Fruit fly (Drosophila melanogaster) whole organism, wandering third instar larva: ENCODE results near the gene wapl.

Source experiments
- Abd-B ChIP-seq: fragments of >200 bp; optimal IDR thresholded peaks from 2 replicates; lab custom pipeline; 2017; ENCODE audit warnings: missing biosample characterization, missing genetic modification characterization
- CG32264 ChIP-seq: fragments of 200-800 bp; sonication (Bioruptor generic); optimal IDR thresholded peaks from 2 replicates; lab custom pipeline; 2016; ENCODE audit warnings: missing biosample characterization, missing genetic modification characterization
- CG9705 ChIP-seq: fragments of 200-800 bp; sonication (Bioruptor generic); optimal IDR thresholded peaks from 2 replicates; lab custom pipeline; 2018; ENCODE audit warnings: missing biosample characterization, mild to moderate bottlenecking, missing genetic modification characterization
- CrebA ChIP-seq: fragments of 200-800 bp; sonication (Bioruptor generic); optimal IDR thresholded peaks from 2 replicates; lab custom pipeline; 2016; ENCODE audit warnings: missing biosample characterization, mild to moderate bottlenecking, missing genetic modification characterization, borderline replicate concordance
- Dfd ChIP-seq: fragments of >200 bp; optimal IDR thresholded peaks from 2 replicates; lab custom pipeline; 2017; ENCODE audit warnings: missing biosample characterization, missing genetic modification characterization
- Dif ChIP-seq: fragments of 200-275, 200-300 bp; sonication (Bioruptor generic); optimal IDR thresholded peaks from 2 replicates; lab custom pipeline; 2018; ENCODE audit warnings: missing biosample characterization, missing genetic modification characterization; ENCODE audit not compliant: partially characterized antibody
- GATAd ChIP-seq: sonication (Bioruptor generic); optimal IDR thresholded peaks from 2 replicates; lab custom pipeline; 2016; ENCODE audit warnings: missing biosample characterization, missing genetic modification characterization
- HLH106 ChIP-seq: fragments of 200-800 bp; optimal IDR thresholded peaks from 3 replicates; lab custom pipeline; 2019; ENCODE audit warnings: missing biosample characterization, mild to moderate bottlenecking, missing genetic modification characterization, moderate library complexity
- Hnf4 ChIP-seq: fragments of 200-800 bp; sonication (Bioruptor generic); optimal IDR thresholded peaks from 2 replicates; lab custom pipeline; 2016; ENCODE audit warnings: missing biosample characterization, mild to moderate bottlenecking, missing genetic modification characterization
- Hr78 ChIP-seq: fragments of >200 bp; optimal IDR thresholded peaks from 2 replicates; lab custom pipeline; 2017; ENCODE audit warnings: missing biosample characterization, missing genetic modification characterization
- Hr83 ChIP-seq: fragments of 200-300 bp; sonication (Bioruptor generic); optimal IDR thresholded peaks from 2 replicates; lab custom pipeline; 2016; ENCODE audit warnings: missing biosample characterization, mild to moderate bottlenecking, missing genetic modification characterization, moderate library complexity; ENCODE audit not compliant: poor library complexity, severe bottlenecking
- Jra ChIP-seq: sonication (Bioruptor generic); optimal IDR thresholded peaks from 2 replicates; lab custom pipeline; 2016; ENCODE audit warnings: missing biosample characterization, missing genetic modification characterization
- Mio ChIP-seq: sonication (Bioruptor generic); optimal IDR thresholded peaks from 2 replicates; lab custom pipeline; 2016; ENCODE audit warnings: missing biosample characterization, missing genetic modification characterization
- Myc ChIP-seq: fragments of >200 bp; optimal IDR thresholded peaks from 2 replicates; lab custom pipeline; 2017
- N ChIP-seq: fragments of >200 bp; optimal IDR thresholded peaks from 2 replicates; lab custom pipeline; 2018; ENCODE audit warnings: missing biosample characterization, missing external identifiers, missing genetic modification characterization
- OdsH ChIP-seq: fragments of 200-800 bp; sonication (Bioruptor generic); optimal IDR thresholded peaks from 2 replicates; lab custom pipeline; 2016; ENCODE audit warnings: missing biosample characterization, mild to moderate bottlenecking, missing genetic modification characterization
- Rel ChIP-seq, 2 experiments: fragments of 200-800 bp; sonication (Bioruptor generic) in 1 of 2; optimal IDR thresholded peaks; 2 replicates in 1 of 2; 3 replicates in 1 of 2; lab custom pipeline; 2016 to 2019; ENCODE audit warnings: mild to moderate bottlenecking in 2 of 2, missing biosample characterization in 2 of 2, missing genetic modification characterization in 2 of 2, moderate library complexity in 1 of 2
- Sp1 ChIP-seq: fragments of 200-800 bp; sonication (Bioruptor generic); optimal IDR thresholded peaks from 3 replicates; lab custom pipeline; 2019; ENCODE audit warnings: missing biosample characterization, mild to moderate bottlenecking, missing genetic modification characterization, moderate library complexity
- Vsx2 ChIP-seq: fragments of 200-300, 225-300 bp; sonication (Bioruptor generic); optimal IDR thresholded peaks from 2 replicates; lab custom pipeline; 2018; ENCODE audit warnings: missing biosample characterization, missing genetic modification characterization; ENCODE audit not compliant: partially characterized antibody
- br ChIP-seq: fragments of 200-800 bp; sonication (Bioruptor generic); optimal IDR thresholded peaks from 2 replicates; lab custom pipeline; 2016; ENCODE audit warnings: missing biosample characterization, missing genetic modification characterization
- brk ChIP-seq: fragments of 200-800 bp; sonication (Bioruptor generic); optimal IDR thresholded peaks from 2 replicates; lab custom pipeline; 2016; ENCODE audit warnings: missing biosample characterization, mild to moderate bottlenecking, missing genetic modification characterization
- dl ChIP-seq, 2 experiments: fragments of 175-275, 200-275 bp in 1 of 2; fragments of 200-275 bp in 1 of 2; sonication (Bioruptor generic); optimal IDR thresholded peaks; lab custom pipeline; 2018; ENCODE audit warnings: mild to moderate bottlenecking in 2 of 2, missing biosample characterization in 2 of 2, missing genetic modification characterization in 2 of 2, moderate library complexity in 2 of 2; ENCODE audit not compliant: partially characterized antibody in 2 of 2, insufficient read depth in 1 of 2
- dmrt93B ChIP-seq: fragments of 200-800 bp; sonication (Bioruptor generic); optimal IDR thresholded peaks from 2 replicates; lab custom pipeline; 2018; ENCODE audit warnings: missing biosample characterization, mild to moderate bottlenecking, missing genetic modification characterization
- dsf ChIP-seq: sonication (Bioruptor generic); optimal IDR thresholded peaks from 2 replicates; lab custom pipeline; 2016; ENCODE audit warnings: missing biosample characterization, missing genetic modification characterization, borderline replicate concordance
- ey ChIP-seq: fragments of 200-800 bp; sonication (Bioruptor generic); optimal IDR thresholded peaks from 2 replicates; lab custom pipeline; 2016; ENCODE audit warnings: missing biosample characterization, missing genetic modification characterization
- foxo ChIP-seq, 2 experiments: fragments of 200-800 bp; sonication (Bioruptor generic); optimal IDR thresholded peaks; 2 replicates in 1 of 2; 3 replicates in 1 of 2; lab custom pipeline; 2016 to 2017; ENCODE audit warnings: missing biosample characterization in 2 of 2, missing genetic modification characterization in 2 of 2
- fru ChIP-seq: fragments of 200-800 bp; sonication (Bioruptor generic); optimal IDR thresholded peaks from 3 replicates; lab custom pipeline; 2016; ENCODE audit warnings: missing biosample characterization, mild to moderate bottlenecking, missing genetic modification characterization
- h ChIP-seq: fragments of 200-800 bp; sonication (Bioruptor generic); optimal IDR thresholded peaks from 3 replicates; lab custom pipeline; 2016; ENCODE audit warnings: missing biosample characterization, mild to moderate bottlenecking, missing genetic modification characterization
- jim ChIP-seq: fragments of 175-275, 200-325 bp; sonication (Bioruptor generic); optimal IDR thresholded peaks from 2 replicates; lab custom pipeline; 2016; ENCODE audit warnings: missing biosample characterization, mild to moderate bottlenecking, missing genetic modification characterization
- lola ChIP-seq: fragments of >200 bp; optimal IDR thresholded peaks from 2 replicates; lab custom pipeline; 2017; ENCODE audit warnings: missing biosample characterization, missing genetic modification characterization
- pan ChIP-seq: fragments of >200 bp; optimal IDR thresholded peaks from 2 replicates; lab custom pipeline; 2017
- psq ChIP-seq: fragments of 200-800 bp; sonication (Bioruptor generic); optimal IDR thresholded peaks from 3 replicates; lab custom pipeline; 2017; ENCODE audit warnings: missing biosample characterization, mild to moderate bottlenecking, missing genetic modification characterization, moderate library complexity
- rgr ChIP-seq: fragments of 200-800 bp; sonication (Bioruptor generic); optimal IDR thresholded peaks from 3 replicates; lab custom pipeline; 2016; ENCODE audit warnings: missing biosample characterization, mild to moderate bottlenecking, missing genetic modification characterization
- sage ChIP-seq: fragments of 200-800 bp; sonication (Bioruptor generic); optimal IDR thresholded peaks from 2 replicates; lab custom pipeline; 2016; ENCODE audit warnings: missing biosample characterization, mild to moderate bottlenecking, missing genetic modification characterization
- sv ChIP-seq: fragments of 200-800 bp; sonication (Bioruptor generic); optimal IDR thresholded peaks from 3 replicates; lab custom pipeline; 2016; ENCODE audit warnings: missing biosample characterization, missing genetic modification characterization
- tai ChIP-seq: sonication (Bioruptor generic); optimal IDR thresholded peaks from 2 replicates; lab custom pipeline; 2016; ENCODE audit warnings: missing biosample characterization, missing genetic modification characterization
- usp ChIP-seq: fragments of >200 bp; optimal IDR thresholded peaks from 2 replicates; lab custom pipeline; 2017; ENCODE audit warnings: missing biosample characterization, missing genetic modification characterization
- woc ChIP-seq: sonication (Bioruptor generic); optimal IDR thresholded peaks from 2 replicates; lab custom pipeline; 2016; ENCODE audit warnings: missing biosample characterization, mild to moderate bottlenecking, missing genetic modification characterization

wapl gene

DNA sequence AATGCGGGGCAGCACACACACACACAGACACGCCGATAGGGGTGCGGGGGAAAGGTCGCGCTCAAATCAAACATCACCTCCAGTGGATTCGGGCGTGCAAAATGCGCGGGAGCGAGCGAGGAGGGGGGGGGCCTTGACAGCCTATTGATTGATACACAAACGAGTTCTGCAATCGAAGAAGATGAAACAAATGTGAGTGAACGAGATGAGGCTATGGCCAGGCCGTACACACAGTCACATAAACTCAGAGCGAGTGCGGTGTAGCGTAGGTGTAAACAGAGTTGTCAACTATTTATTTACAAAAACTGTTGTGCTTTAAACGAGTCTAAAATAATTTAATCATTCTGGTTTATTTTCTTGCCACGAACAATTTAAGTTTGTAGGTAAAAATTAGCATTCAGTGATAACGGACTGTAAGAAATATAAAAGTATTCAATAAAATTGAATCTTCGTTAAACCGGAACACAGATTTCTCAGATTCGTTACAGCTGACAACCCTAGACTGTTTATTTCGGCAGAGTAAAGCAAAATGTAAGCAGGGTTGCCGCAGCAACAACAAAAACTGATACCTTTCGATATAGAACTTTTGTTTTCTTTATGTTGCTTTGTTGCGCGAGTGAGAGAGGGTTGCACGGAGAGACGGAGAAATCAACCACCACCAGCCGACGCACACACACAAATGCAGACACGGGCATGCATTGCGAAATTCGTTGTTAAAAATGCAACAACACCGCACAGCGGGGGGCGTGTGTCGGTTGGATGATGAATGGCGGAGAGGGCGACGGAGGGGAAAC, 23.6 kb downstream of the wapl start (continued):
- TF ChIP-seq Mio (GFP tag; lab: Kevin White, UChicago): peak; percentile 52
- TF ChIP-seq usp (GFP tag; lab: Kevin White, UChicago): no peak
- TF ChIP-seq CrebA (GFP tag; lab: Kevin White, UChicago): peak; percentile 66
- no peak for TF ChIP-seq pan (lab: Kevin White, UChicago)
- peak; percentile 95 for TF ChIP-seq ey
- peak; percentile 77 for TF ChIP-seq sv (GFP tag; lab: Kevin White, UChicago)

DNA sequence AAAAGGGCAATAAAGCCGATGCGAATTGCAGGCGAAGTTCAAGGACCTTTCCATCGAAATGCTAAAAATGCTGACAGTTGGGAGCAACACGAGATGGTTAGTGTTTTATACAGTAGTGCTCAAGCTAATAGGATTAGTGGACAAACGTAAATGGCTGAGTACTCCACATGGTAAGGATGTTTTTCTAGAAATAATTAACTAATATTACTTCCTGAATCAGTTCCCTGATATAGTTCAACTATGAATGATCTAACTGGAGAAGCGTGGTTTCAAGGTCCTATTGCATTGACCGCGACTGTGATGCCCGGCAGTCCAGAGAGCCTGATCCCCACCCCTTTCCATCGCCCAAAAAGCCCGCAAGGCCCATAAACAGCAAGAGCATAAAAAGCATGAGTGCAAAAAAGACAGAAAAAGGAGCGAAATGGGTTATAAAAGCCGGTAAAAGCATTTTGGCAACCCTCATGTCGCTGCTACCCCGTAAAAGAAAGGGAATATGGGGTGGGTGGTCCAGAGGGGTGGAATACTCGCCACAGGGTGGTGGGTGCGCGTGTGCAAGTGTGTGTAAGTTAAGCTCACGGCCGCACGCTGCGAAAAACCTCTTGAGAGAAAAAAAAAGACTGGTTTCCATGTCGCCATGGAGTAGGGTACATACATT, 24.4 kb downstream of the wapl start:
- peak; percentile 87 for TF ChIP-seq OdsH (GFP tag; lab: Kevin White, UChicago)
- no peak for TF ChIP-seq dl (GFP tag; optimal IDR thresholded peaks at IDR 0.05; lab: Kevin White, UChicago; ENCODE audit: insufficient read depth in 1 of 2, partially characterized antibody in 2 of 2)
- TF ChIP-seq dmrt93B (GFP tag; lab: Kevin White, UChicago): peak; percentile 75
- peak; percentile 38 for TF ChIP-seq Mio (GFP tag; lab: Kevin White, UChicago)
- TF ChIP-seq Myc (lab: Kevin White, UChicago): no peak
- TF ChIP-seq Rel (GFP tag; optimal IDR thresholded peaks at IDR 0.05; lab: Kevin White, UChicago): peak; percentile 36
- peak; percentile 9 for TF ChIP-seq Rel (tag; optimal IDR thresholded peaks at IDR 0.05; lab: Kevin White, UChicago)
- peak; percentile 84 for TF ChIP-seq woc (GFP tag; lab: Kevin White, UChicago)
- peak; percentile 44 for TF ChIP-seq GATAd (GFP tag; lab: Kevin White, UChicago)
- no peak for TF ChIP-seq usp (GFP tag; lab: Kevin White, UChicago)
- TF ChIP-seq tai (GFP tag; lab: Kevin White, UChicago): peak; percentile 71
- TF ChIP-seq br: peak; percentile 92
- peak; percentile 88 for TF ChIP-seq ey
- no peak for TF ChIP-seq Hr83 (GFP tag; lab: Kevin White, UChicago)
- TF ChIP-seq N (GFP tag; lab: Kevin White, UChicago): no peak
- peak; percentile 15 to 92 for TF ChIP-seq foxo (GFP tag; optimal IDR thresholded peaks at IDR 0.05; lab: Kevin White, UChicago)
- TF ChIP-seq lola (GFP tag; lab: Kevin White, UChicago): no peak
- no peak for TF ChIP-seq Vsx2 (GFP tag; lab: Kevin White, UChicago)
- no peak for TF ChIP-seq jim (GFP tag; lab: Kevin White, UChicago)
- peak; percentile 91 for TF ChIP-seq h (GFP tag; lab: Kevin White, UChicago)
- TF ChIP-seq Hnf4 (GFP tag; lab: Kevin White, UChicago): peak; percentile 89
- TF ChIP-seq pan (lab: Kevin White, UChicago): no peak
- peak; percentile 91 for TF ChIP-seq Sp1 (GFP tag; lab: Kevin White, UChicago)
- peak; percentile 91 for TF ChIP-seq HLH106 (tag; lab: Kevin White, UChicago)
- TF ChIP-seq Hr78 (GFP tag; lab: Kevin White, UChicago): no peak
- peak; percentile 15 for TF ChIP-seq Jra
- TF ChIP-seq psq (GFP tag; lab: Kevin White, UChicago): peak; percentile 62
- no peak for TF ChIP-seq Dif
- TF ChIP-seq dsf (GFP tag; lab: Kevin White, UChicago): peak; percentile 46
- TF ChIP-seq Abd-B (GFP tag; lab: Kevin White, UChicago): no peak
- TF ChIP-seq sage (GFP tag; lab: Kevin White, UChicago): peak; percentile 87
- peak; percentile 4 for TF ChIP-seq sv (GFP tag; lab: Kevin White, UChicago)
- peak; percentile 93 for TF ChIP-seq fru (GFP tag; lab: Kevin White, UChicago)
- peak; percentile 90 for TF ChIP-seq rgr (GFP tag; lab: Kevin White, UChicago)
- TF ChIP-seq CrebA (GFP tag; lab: Kevin White, UChicago): no peak
- TF ChIP-seq CG32264 (GFP tag; lab: Kevin White, UChicago): peak; percentile 70
- peak; percentile 72 for TF ChIP-seq CG9705 (GFP tag; lab: Kevin White, UChicago)
- peak; percentile 49 for TF ChIP-seq brk (GFP tag; lab: Kevin White, UChicago)
- TF ChIP-seq Dfd (GFP tag; lab: Kevin White, UChicago): no peak
